Fruit fly (Drosophila melanogaster): Measurements from ENCODE around the gene CG16853.

Gene CG16853

DNA sequence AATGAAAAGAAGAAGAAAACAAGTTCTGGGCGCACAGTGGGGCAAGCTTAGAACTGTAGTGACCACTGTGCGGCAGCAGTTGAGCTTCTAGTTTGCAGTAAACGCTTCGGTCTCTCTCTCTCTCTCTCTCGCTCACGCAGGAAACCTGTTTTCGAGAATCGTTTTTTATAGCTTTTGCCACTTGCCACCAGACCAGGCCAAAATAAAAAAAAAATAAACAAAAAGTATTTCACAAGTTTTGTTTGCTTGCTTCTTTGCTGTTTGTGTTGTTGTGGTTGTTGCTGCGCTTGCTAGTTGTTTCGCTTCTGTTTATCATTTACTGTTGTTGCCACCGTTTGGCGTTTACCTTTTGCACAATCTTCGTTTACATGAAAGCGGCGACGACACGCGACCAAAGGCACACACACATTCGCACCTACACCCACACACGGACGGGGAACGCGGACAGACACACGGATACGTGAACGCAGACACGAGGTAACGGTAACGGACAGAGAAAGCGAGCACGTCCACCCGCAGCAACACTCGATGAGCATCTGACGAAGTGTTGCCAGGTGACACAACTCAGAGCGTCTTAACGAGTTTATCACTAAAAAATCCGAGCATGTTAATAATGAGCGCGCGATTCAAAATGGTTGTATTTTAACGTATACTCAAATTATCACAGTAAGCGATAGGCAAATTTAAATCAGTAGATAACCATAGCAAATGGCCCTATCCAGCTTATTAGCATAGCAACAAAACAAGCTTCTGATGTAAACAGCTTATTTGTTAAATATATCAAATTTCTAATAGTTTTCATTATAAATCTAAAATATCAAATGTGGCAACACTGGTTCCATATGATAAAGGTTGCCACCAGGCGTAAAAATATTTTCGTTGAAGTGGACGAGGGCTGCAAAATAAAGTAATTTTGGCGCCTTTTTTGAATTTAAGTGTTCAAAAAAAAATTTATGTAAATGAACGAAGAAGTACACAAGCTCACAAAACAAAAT is 7.0 kb downstream of the CG16853 start, which contains the start of gene B4 (continued):
- TF ChIP-seq CG9139 (GFP tag; optimal IDR thresholded peaks at IDR 0.05) (peak; percentile 49), Ets96B (tag; optimal IDR thresholded peaks at IDR 0.05) (peak; percentile 46), CG4318 (GFP tag; optimal IDR thresholded peaks at IDR 0.05) (no peak), Hr38 (GFP tag; optimal IDR thresholded peaks at IDR 0.05) (no peak), fd59A (GFP tag; optimal IDR thresholded peaks at IDR 0.05) (peak; percentile 18), CG6808 (GFP tag; optimal IDR thresholded peaks at IDR 0.05) (peak; percentile 55), pdm3 (GFP tag; optimal IDR thresholded peaks at IDR 0.05) (no peak), CG32006 (GFP tag; optimal IDR thresholded peaks at IDR 0.05) (peak; percentile 22), dac (GFP tag; optimal IDR thresholded peaks at IDR 0.05) (no peak), achi (GFP tag; optimal IDR thresholded peaks at IDR 0.05) (no peak), topi (GFP tag; optimal IDR thresholded peaks at IDR 0.05) (no peak), CG11902 (GFP tag; optimal IDR thresholded peaks at IDR 0.05) (no peak), CG8319 (GFP tag; optimal IDR thresholded peaks at IDR 0.05) (no peak), CG6163 (GFP tag; IDR thresholded peaks at IDR 0.05) (peak; percentile 57; the same call in 2 of the 3 replicates), fkh (GFP tag; optimal IDR thresholded peaks at IDR 0.05) (peak; percentile 92), CG10669 (GFP tag; optimal IDR thresholded peaks at IDR 0.05) (peak; percentile 39), Gug (GFP tag; IDR thresholded peaks at IDR 0.05) (peak; percentile 8; the same call in 1 of the 2 replicates), Hr4 (GFP tag; optimal IDR thresholded peaks at IDR 0.05) (no peak), svp (GFP tag) (peak; percentile 55), CG31627 (GFP tag; optimal IDR thresholded peaks at IDR 0.05) (peak; percentile 11), CG34406 (GFP tag; optimal IDR thresholded peaks at IDR 0.05) (no peak)

DNA sequence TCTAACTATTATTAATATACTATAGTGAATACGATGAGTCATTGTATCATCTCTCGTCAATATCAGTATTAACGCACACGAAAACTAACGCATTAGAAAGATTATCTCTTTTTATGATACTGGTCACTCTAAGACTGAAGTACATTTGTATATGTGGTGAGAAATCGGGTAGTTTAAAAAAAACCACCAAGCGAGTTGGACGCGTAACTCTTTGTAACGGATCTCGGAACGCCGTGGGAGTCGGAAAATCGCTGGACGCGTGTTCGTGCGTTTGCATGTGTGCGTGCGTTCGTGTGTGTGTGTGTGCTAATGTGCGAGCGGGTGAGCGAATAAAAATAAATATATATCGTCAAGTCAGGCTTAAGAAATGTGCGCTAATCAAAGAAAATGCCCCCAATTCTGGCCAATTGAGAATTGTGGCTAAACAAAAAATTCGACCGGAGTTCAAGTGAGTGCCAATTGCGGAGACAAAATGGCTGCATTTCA is 7.9 kb downstream of the CG16853 start, which contains the start of gene kuz:
kuz (plus strand) TSS at position 167 of the 486 bp plus-strand sequence.
- TF ChIP-seq acj6 (GFP tag; optimal IDR thresholded peaks at IDR 0.05) (no peak), Sox14 (GFP tag; optimal IDR thresholded peaks at IDR 0.05) (peak; percentile 43), salr (GFP tag; optimal IDR thresholded peaks at IDR 0.05) (no peak), Lpt (GFP tag; optimal IDR thresholded peaks at IDR 0.05) (peak; percentile 9), CG6276 (GFP tag; optimal IDR thresholded peaks at IDR 0.05) (no peak), Gug (GFP tag; IDR thresholded peaks at IDR 0.05) (no peak), CG10631 (GFP tag; optimal IDR thresholded peaks at IDR 0.05) (no peak), fd59A (GFP tag; optimal IDR thresholded peaks at IDR 0.05) (no peak), fd85E (GFP tag; optimal IDR thresholded peaks at IDR 0.05) (no peak), fkh (GFP tag; optimal IDR thresholded peaks at IDR 0.05) (peak; percentile 59), Eip75B (GFP tag; optimal IDR thresholded peaks at IDR 0.05) (no peak), CG11762 (GFP tag; optimal IDR thresholded peaks at IDR 0.05; ENCODE audit: insufficient read depth) (no peak), CG15336 (GFP tag; IDR thresholded peaks at IDR 0.05) (peak; percentile 29; the same call in 1 of the 2 replicates), pdm3 (GFP tag; optimal IDR thresholded peaks at IDR 0.05) (peak; percentile 29), eg (GFP tag; IDR thresholded peaks at IDR 0.05) (peak; percentile 57; the same call in 1 of the 3 replicates), dsx (GFP tag; optimal IDR thresholded peaks at IDR 0.05; ENCODE audit: poor library complexity, severe bottlenecking) (peak; percentile 44), achi (GFP tag; optimal IDR thresholded peaks at IDR 0.05) (peak; percentile 27), lz (GFP tag; optimal IDR thresholded peaks at IDR 0.05) (no peak), CG1621 (tag; optimal IDR thresholded peaks at IDR 0.05) (peak; percentile 31), dac (GFP tag; optimal IDR thresholded peaks at IDR 0.05) (no peak), Sox15 (GFP tag; optimal IDR thresholded peaks at IDR 0.05) (no peak), CG3919 (GFP tag; optimal IDR thresholded peaks at IDR 0.05) (peak; percentile 38), CG6792 (GFP tag; optimal IDR thresholded peaks at IDR 0.05) (no peak), CG8319 (GFP tag; optimal IDR thresholded peaks at IDR 0.05) (no peak), cyc (GFP tag; optimal IDR thresholded peaks at IDR 0.05) (peak; percentile 9), CG8119 (GFP tag; IDR thresholded peaks at IDR 0.05) (no peak), spab (GFP tag; optimal IDR thresholded peaks at IDR 0.05) (no peak), svp (GFP tag) (peak; percentile 72), Smox (GFP tag; optimal IDR thresholded peaks at IDR 0.05) (no peak), Hr38 (GFP tag; optimal IDR thresholded peaks at IDR 0.05) (no peak), vri (GFP tag; optimal IDR thresholded peaks at IDR 0.05) (peak; percentile 77), CG9139 (GFP tag; optimal IDR thresholded peaks at IDR 0.05) (peak; percentile 4), OdsH (GFP tag; optimal IDR thresholded peaks at IDR 0.05) (no peak), Eip78C (GFP tag) (peak; percentile 89), Eip93F (GFP tag; optimal IDR thresholded peaks at IDR 0.05) (no peak), CG7368 (GFP tag; optimal IDR thresholded peaks at IDR 0.05) (no peak), CG34406 (GFP tag; optimal IDR thresholded peaks at IDR 0.05) (no peak)
